Worm (Caenorhabditis elegans): ENCODE measurements around the gene srz-10.

Gene srz-10

ce11 chrV:15310780-15311179 is 1.9 kb upstream of the srz-10 start, which contains the start of gene irld-62:
Gene irld-62 (plus strand): TSS chrV:15311080.
- no peak for TF ChIP-seq bed-2 (GFP tag; IDR thresholded peaks at IDR 0.05)
- TF ChIP-seq ccch-3 (GFP tag; optimal IDR thresholded peaks at IDR 0.05), result no peak
- no peak for TF ChIP-seq lin-26 (GFP tag; IDR thresholded peaks at IDR 0.05)
- no peak for TF ChIP-seq Y53G8AR.9 (GFP tag; conservative IDR thresholded peaks at IDR 0.05)
- no peak for TF ChIP-seq snpc-1.3 (tag; optimal IDR thresholded peaks at IDR 0.05; ENCODE audit: insufficient read depth)
- no peak for TF ChIP-seq ekl-4 (GFP tag; IDR thresholded peaks at IDR 0.05)
- TF ChIP-seq madf-10 (tag; optimal IDR thresholded peaks at IDR 0.05), result no peak
- TF ChIP-seq lsl-1 (GFP tag; optimal IDR thresholded peaks at IDR 0.05), result no peak
- TF ChIP-seq let-607 (tag; optimal IDR thresholded peaks at IDR 0.05), result no peak
- TF ChIP-seq lsy-27 (tag; optimal IDR thresholded peaks at IDR 0.05; ENCODE audit: borderline replicate concordance, insufficient read depth), result no peak
- no peak for TF ChIP-seq egrh-3 (GFP tag; IDR thresholded peaks at IDR 0.05)
- no peak for TF ChIP-seq tlf-1 (GFP tag; optimal IDR thresholded peaks at IDR 0.05)
- TF ChIP-seq aptf-2 (GFP tag; conservative IDR thresholded peaks at IDR 0.05), result no peak

ce11 chrV:15306745-15307144 is 2.2 kb downstream of the srz-10 start, which contains the start of gene T26H8.4:
Gene T26H8.4 (minus strand): TSS chrV:15306845.
- TF ChIP-seq zfh-2 (GFP tag; conservative IDR thresholded peaks at IDR 0.05) (no peak), repo-1 (tag; optimal IDR thresholded peaks at IDR 0.05) (no peak), efl-1 (GFP tag; optimal IDR thresholded peaks at IDR 0.05) (no peak), ekl-4 (GFP tag; IDR thresholded peaks at IDR 0.05) (no peak), ztf-28 (GFP tag; IDR thresholded peaks at IDR 0.05) (no peak), lsl-1 (GFP tag; optimal IDR thresholded peaks at IDR 0.05) (no peak)

ce11 chrV:15305502-15305901 is 3.4 kb downstream of the srz-10 start, which contains the start of gene T26H8.5:
Gene T26H8.5 (minus strand): TSS chrV:15305602.
- no peak for TF ChIP-seq Y53G8AR.9 (GFP tag; conservative IDR thresholded peaks at IDR 0.05)
- TF ChIP-seq ceh-58 (GFP tag; IDR thresholded peaks at IDR 0.05), result no peak
- no peak for TF ChIP-seq xnd-1 (tag; optimal IDR thresholded peaks at IDR 0.05)

ce11 chrV:15303625-15304024 is 5.3 kb downstream of the srz-10 start, which contains the start of gene srx-48:
Gene srx-48 (minus strand): TSS chrV:15303725.
- no peak for TF ChIP-seq hsf-1 (GFP tag; IDR thresholded peaks at IDR 0.05)

DNA sequence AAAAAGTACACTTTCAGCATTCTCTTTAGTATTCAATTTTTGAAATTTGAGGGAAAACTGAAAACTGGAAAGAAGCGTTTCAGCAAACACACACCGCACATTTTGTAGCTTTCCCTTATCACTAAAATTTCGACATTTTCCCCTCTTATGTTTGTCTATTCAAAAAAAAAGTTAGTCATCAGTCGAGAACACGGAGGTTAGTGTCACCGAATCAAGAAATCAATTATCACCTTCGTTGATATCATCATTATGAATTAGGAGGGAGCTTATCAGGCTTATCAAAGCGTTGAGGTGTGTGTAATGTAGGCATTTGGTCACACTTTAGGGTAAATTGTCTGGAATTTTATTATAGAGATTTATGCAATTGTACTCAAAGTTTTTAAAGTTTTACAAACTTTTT is 10.3 kb downstream of the srz-10 start, which contains the start of gene cpr-3:
cpr-3 (minus strand) TSS at position 104 of the 400 bp plus-strand sequence.
- no peak for TF ChIP-seq hmg-1.2 (GFP tag; IDR thresholded peaks at IDR 0.05)
- TF ChIP-seq lsl-1 (GFP tag; optimal IDR thresholded peaks at IDR 0.05), result no peak
- TF ChIP-seq pha-4 (tag; optimal IDR thresholded peaks at IDR 0.05), result peak; percentile 23
- TF ChIP-seq nhr-80 (tag; optimal IDR thresholded peaks at IDR 0.05), result peak; percentile 97
- peak; percentile 24 for TF ChIP-seq madf-10 (tag; optimal IDR thresholded peaks at IDR 0.05)
- TF ChIP-seq nfya-2 (GFP tag; IDR thresholded peaks at IDR 0.05), result no peak
- TF ChIP-seq ets-4 (GFP tag; optimal IDR thresholded peaks at IDR 0.05), result peak; percentile 83
- TF ChIP-seq unc-130 (GFP tag; optimal IDR thresholded peaks at IDR 0.05), result no peak
- TF ChIP-seq attf-5 (GFP tag; optimal IDR thresholded peaks at IDR 0.05), result no peak
- no peak for TF ChIP-seq F33H1.4 (GFP tag; IDR thresholded peaks at IDR 0.05)
- peak; percentile 69 for TF ChIP-seq atf-7 (tag; optimal IDR thresholded peaks at IDR 0.05)
- no peak for TF ChIP-seq Y53G8AR.9 (GFP tag; conservative IDR thresholded peaks at IDR 0.05)
- TF ChIP-seq hrde-1 (tag; optimal IDR thresholded peaks at IDR 0.05; ENCODE audit: borderline replicate concordance), result no peak
- peak; percentile 88 for TF ChIP-seq ztf-22 (GFP tag; optimal IDR thresholded peaks at IDR 0.05)
- TF ChIP-seq K11D2.4 (GFP tag; IDR thresholded peaks at IDR 0.05), result no peak
- TF ChIP-seq sptf-2 (GFP tag; optimal IDR thresholded peaks at IDR 0.05), result no peak
- no peak for TF ChIP-seq nhr-179 (tag; optimal IDR thresholded peaks at IDR 0.05)
